Worm (Caenorhabditis elegans): ENCODE data around the gene ZK370.6.

- no peak for TF ChIP-seq ZK546.5 (tag; optimal IDR thresholded peaks at IDR 0.05)
- TF ChIP-seq ztf-11 (tag; optimal IDR thresholded peaks at IDR 0.05), result no peak
- no peak for TF ChIP-seq nhr-11 (tag; optimal IDR thresholded peaks at IDR 0.05)
- no peak for TF ChIP-seq zag-1 (tag; optimal IDR thresholded peaks at IDR 0.05)
- no peak for TF ChIP-seq mab-5 (tag; optimal IDR thresholded peaks at IDR 0.05)
- no peak for TF ChIP-seq alr-1 (tag; optimal IDR thresholded peaks at IDR 0.05)
- no peak for TF ChIP-seq aly-2 (tag; optimal IDR thresholded peaks at IDR 0.05)
- TF ChIP-seq snpc-4 (tag; optimal IDR thresholded peaks at IDR 0.05), result no peak
- TF ChIP-seq nhr-21 (tag; optimal IDR thresholded peaks at IDR 0.05), result no peak
- no peak for TF ChIP-seq dmd-4 (tag; optimal IDR thresholded peaks at IDR 0.05)
- TF ChIP-seq lsy-2 (tag; optimal IDR thresholded peaks at IDR 0.05), result no peak
- TF ChIP-seq skn-1 (tag; optimal IDR thresholded peaks at IDR 0.05), result no peak
- no peak for TF ChIP-seq lin-39 (tag; optimal IDR thresholded peaks at IDR 0.05)
Observed at ce11 chrIII:8741955-8742354, 1.7 kb downstream of the ZK370.6 start.
